Worm (Caenorhabditis elegans) whole organism, L4/young adult: ENCODE results near the gene H40L08.9.

Experiments
- W03F9.2 ChIP-seq: fragments of 150-350 bp; optimal IDR thresholded peaks from 2 replicates; lab custom pipeline; 2014; ENCODE audit warnings: missing biosample characterization, missing genetic modification characterization
- dao-5 ChIP-seq: sonication (generic microtip); optimal IDR thresholded peaks from 2 replicates; lab custom pipeline; 2016; ENCODE audit warnings: missing genotype, missing genetic modification characterization, moderate library complexity, missing compliant biosample characterization
- him-1 ChIP-seq: sonication (generic microtip); optimal IDR thresholded peaks from 2 replicates; lab custom pipeline; 2016; ENCODE audit warnings: missing genotype, missing genetic modification reagents, missing genetic modification characterization, missing compliant biosample characterization

ce11 chrX:15120545-15120944 lies 44.3 kb upstream of the H40L08.9 start:
- TF ChIP-seq him-1 (tag; lab: Kevin White, UChicago): no peak
- no peak for TF ChIP-seq dao-5 (tag; lab: Kevin White, UChicago)
- TF ChIP-seq W03F9.2: no peak
